Fruit fly (Drosophila melanogaster) S2 (cell line): ENCODE results near the gene Jon99Ci.

ENCODE experiments used
- CG8478 ChIP-seq: fragments of >200 bp; optimal IDR thresholded peaks from 2 replicates; lab custom pipeline; 2018
- CTCF ChIP-seq, 2 experiments: fragments of >200 bp; optimal IDR thresholded peaks; 2 replicates each; lab custom pipeline; 2018

DNA sequence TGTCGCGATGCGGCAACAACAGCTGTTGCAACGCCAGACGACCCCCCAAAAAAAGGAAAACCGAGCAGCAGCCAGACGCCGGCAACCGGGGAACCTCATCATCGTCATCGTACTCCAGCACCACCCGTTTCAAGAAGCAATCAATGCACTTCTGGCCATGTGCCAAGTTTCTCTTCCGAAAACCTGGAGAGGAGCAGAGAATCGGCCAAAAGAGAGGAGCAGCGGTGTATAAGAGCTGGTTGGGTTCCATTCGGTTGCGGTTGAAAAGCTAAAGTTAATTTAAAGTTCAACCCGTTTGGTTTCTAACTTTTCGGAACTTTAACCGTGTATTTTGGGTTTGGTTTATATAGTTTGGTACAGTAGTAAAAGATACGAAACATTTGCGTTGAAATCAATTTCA is 49.8 kb downstream of the Jon99Ci start:
- TF ChIP-seq CG8478 (no peak), CTCF (optimal IDR thresholded peaks at IDR 0.05; lab: Kevin White, UChicago) (no peak)
